Worm (Caenorhabditis elegans) whole organism, L2 larva: ENCODE data around the gene ndua-7.
A peak's percentile ranks its signal among the peaks of the same experiment; 100 is the strongest.

Experiments used
- C34F6.9 ChIP-seq: fragments of 150-350 bp; optimal IDR thresholded peaks from 2 replicates; lab custom pipeline; 2014; ENCODE audit warnings: missing biosample characterization, missing genetic modification characterization
- F13H6.1 ChIP-seq: sonication (generic microtip); optimal IDR thresholded peaks from 2 replicates; lab custom pipeline; 2016; ENCODE audit warnings: missing genetic modification characterization, missing compliant biosample characterization
- R02D3.7 ChIP-seq: fragments of 150-350 bp; optimal IDR thresholded peaks from 2 replicates; lab custom pipeline; 2014; ENCODE audit warnings: missing biosample characterization, missing genetic modification characterization
- Y55F3AM.14 ChIP-seq: fragments of 200-800 bp; sonication (Bioruptor generic); optimal IDR thresholded peaks from 2 replicates; lab custom pipeline; 2018; ENCODE audit warnings: mild to moderate bottlenecking, missing genetic modification characterization, missing compliant biosample characterization
- ZK546.5 ChIP-seq: sonication (generic microtip); optimal IDR thresholded peaks from 2 replicates; lab custom pipeline; 2017; ENCODE audit warnings: missing biosample characterization, missing genetic modification characterization
- alr-1 ChIP-seq: fragments of 150-350 bp; optimal IDR thresholded peaks from 2 replicates; lab custom pipeline; 2014; ENCODE audit warnings: missing biosample characterization, missing genetic modification characterization
- aly-2 ChIP-seq: fragments of 150-350 bp; optimal IDR thresholded peaks from 2 replicates; lab custom pipeline; 2014; ENCODE audit warnings: missing biosample characterization, missing genetic modification characterization
- ama-1 ChIP-seq: fragments of 150-350 bp; optimal IDR thresholded peaks from 2 replicates; lab custom pipeline; 2018; ENCODE audit warnings: inconsistent platforms
- blmp-1 ChIP-seq: sonication (generic microtip); optimal IDR thresholded peaks from 2 replicates; lab custom pipeline; 2017; ENCODE audit warnings: missing genetic modification characterization, mild to moderate bottlenecking, missing compliant biosample characterization, antibody characterized with exemption, moderate library complexity; ENCODE audit not compliant: insufficient read depth
- ceh-16 ChIP-seq: fragments of 150-350 bp; optimal IDR thresholded peaks from 2 replicates; lab custom pipeline; 2014; ENCODE audit warnings: missing biosample characterization, missing genetic modification characterization
- ceh-82 ChIP-seq: fragments of 150-350 bp; optimal IDR thresholded peaks from 2 replicates; lab custom pipeline; 2014; ENCODE audit warnings: missing biosample characterization, missing genetic modification characterization
- dmd-4 ChIP-seq: sonication (generic microtip); optimal IDR thresholded peaks from 2 replicates; lab custom pipeline; 2017; ENCODE audit warnings: missing biosample characterization, missing genetic modification characterization
- egl-27 ChIP-seq: sonication (generic microtip); optimal IDR thresholded peaks from 3 replicates; lab custom pipeline; 2017; ENCODE audit warnings: missing biosample characterization, missing genetic modification reagents, missing genetic modification characterization
- elt-3 ChIP-seq: sonication (generic microtip); optimal IDR thresholded peaks from 2 replicates; lab custom pipeline; 2017; ENCODE audit warnings: missing biosample characterization, missing genetic modification characterization
- fos-1 ChIP-seq: fragments of 150-350 bp; optimal IDR thresholded peaks from 2 replicates; lab custom pipeline; 2014; ENCODE audit warnings: missing biosample characterization, missing genetic modification characterization
- gmeb-1 ChIP-seq: fragments of 150-350 bp; optimal IDR thresholded peaks from 2 replicates; lab custom pipeline; 2014; ENCODE audit warnings: missing biosample characterization, missing genetic modification characterization
- lin-11 ChIP-seq: fragments of 150-350 bp; sonication (generic microtip); optimal IDR thresholded peaks from 2 replicates; lab custom pipeline; 2014; ENCODE audit warnings: missing biosample characterization, missing genetic modification characterization, inconsistent platforms, mixed read lengths
- lin-13 ChIP-seq: fragments of 150-350 bp; optimal IDR thresholded peaks from 2 replicates; lab custom pipeline; 2014; ENCODE audit warnings: missing biosample characterization, missing genetic modification reagents, missing genetic modification characterization
- lin-39 ChIP-seq: fragments of 150-350 bp; optimal IDR thresholded peaks from 2 replicates; lab custom pipeline; 2014; ENCODE audit warnings: missing biosample characterization, missing genetic modification reagents, missing genetic modification characterization
- lsy-2 ChIP-seq, 2 experiments: fragments of 150-350 bp in 1 of 2; sonication (generic microtip) in 1 of 2; optimal IDR thresholded peaks; 2 replicates each; lab custom pipeline; 2014 to 2017; ENCODE audit warnings: missing biosample characterization in 2 of 2, missing genetic modification characterization in 2 of 2
- mab-5 ChIP-seq: fragments of 150-350 bp; optimal IDR thresholded peaks from 2 replicates; lab custom pipeline; 2014; ENCODE audit warnings: missing biosample characterization, missing genetic modification characterization
- mbf-1 ChIP-seq: sonication (generic microtip); optimal IDR thresholded peaks from 2 replicates; lab custom pipeline; 2017; ENCODE audit warnings: missing biosample characterization, missing genetic modification characterization
- mdl-1 ChIP-seq, 2 experiments: fragments of 150-350 bp in 1 of 2; sonication (generic microtip) in 1 of 2; optimal IDR thresholded peaks; 2 replicates each; lab custom pipeline; 2017; ENCODE audit warnings: missing biosample characterization in 2 of 2, missing genetic modification characterization in 2 of 2
- nhr-11 ChIP-seq: fragments of 150-350 bp; optimal IDR thresholded peaks from 2 replicates; lab custom pipeline; 2014; ENCODE audit warnings: missing biosample characterization, missing genetic modification characterization
- nhr-12 ChIP-seq: fragments of 150-350 bp; optimal IDR thresholded peaks from 2 replicates; lab custom pipeline; 2014; ENCODE audit warnings: missing biosample characterization, missing genetic modification characterization
- nhr-129 ChIP-seq: fragments of 150-350 bp; optimal IDR thresholded peaks from 2 replicates; lab custom pipeline; 2014; ENCODE audit warnings: missing biosample characterization, missing genetic modification characterization
- nhr-21 ChIP-seq: fragments of 150-350 bp; optimal IDR thresholded peaks from 2 replicates; lab custom pipeline; 2014; ENCODE audit warnings: missing biosample characterization, missing genetic modification characterization
- nhr-23 ChIP-seq: fragments of 150-350 bp; optimal IDR thresholded peaks from 2 replicates; lab custom pipeline; 2014; ENCODE audit warnings: missing biosample characterization, missing genetic modification reagents, missing genetic modification characterization
- nhr-237 ChIP-seq: fragments of 150-350 bp; optimal IDR thresholded peaks from 2 replicates; lab custom pipeline; 2014; ENCODE audit warnings: missing biosample characterization, missing genetic modification characterization
- nhr-25 ChIP-seq: fragments of 150-350 bp; sonication (generic microtip); optimal IDR thresholded peaks from 3 replicates; lab custom pipeline; 2014; ENCODE audit warnings: missing biosample characterization, missing genetic modification characterization
- nhr-6 ChIP-seq: fragments of 150-350 bp; optimal IDR thresholded peaks from 2 replicates; lab custom pipeline; 2014; ENCODE audit warnings: missing biosample characterization, missing genetic modification characterization
- nhr-77 ChIP-seq: fragments of 150-350 bp; optimal IDR thresholded peaks from 2 replicates; lab custom pipeline; 2014; ENCODE audit warnings: missing biosample characterization, missing genetic modification characterization
- sem-4 ChIP-seq: fragments of 150-350 bp; optimal IDR thresholded peaks from 2 replicates; lab custom pipeline; 2014; ENCODE audit warnings: missing biosample characterization, missing genetic modification reagents, missing genetic modification characterization
- skn-1 ChIP-seq: sonication (generic microtip); optimal IDR thresholded peaks from 2 replicates; lab custom pipeline; 2017; ENCODE audit warnings: missing biosample characterization, missing genetic modification characterization
- sma-3 ChIP-seq: sonication (generic microtip); optimal IDR thresholded peaks from 2 replicates; lab custom pipeline; 2016; ENCODE audit warnings: missing genetic modification reagents, missing genetic modification characterization, missing compliant biosample characterization
- sma-9 ChIP-seq, 2 experiments: fragments of 150-350 bp in 1 of 2; sonication (generic microtip) in 1 of 2; optimal IDR thresholded peaks; 2 replicates each; lab custom pipeline; 2014 to 2016; ENCODE audit warnings: missing genetic modification characterization in 2 of 2, mild to moderate bottlenecking in 1 of 2, missing biosample characterization in 1 of 2, missing compliant biosample characterization in 1 of 2, missing genetic modification reagents in 1 of 2, moderate library complexity in 1 of 2
- snpc-4 ChIP-seq: fragments of 150-350 bp; optimal IDR thresholded peaks from 2 replicates; lab custom pipeline; 2014; ENCODE audit warnings: missing biosample characterization, missing genetic modification characterization
- unc-39 ChIP-seq: fragments of 150-350 bp; optimal IDR thresholded peaks from 2 replicates; lab custom pipeline; 2014; ENCODE audit warnings: missing biosample characterization, missing genetic modification characterization
- unc-55 ChIP-seq: fragments of 150-350 bp; sonication (generic microtip); optimal IDR thresholded peaks from 3 replicates; lab custom pipeline; 2014; ENCODE audit warnings: missing biosample characterization, missing genetic modification reagents, missing genetic modification characterization
- unc-62 ChIP-seq: fragments of 150-350 bp; optimal IDR thresholded peaks from 2 replicates; lab custom pipeline; 2014; ENCODE audit warnings: missing biosample characterization, missing genetic modification reagents, missing genetic modification characterization
- zag-1 ChIP-seq: fragments of 150-350 bp; optimal IDR thresholded peaks from 2 replicates; lab custom pipeline; 2014; ENCODE audit warnings: missing biosample characterization, missing genetic modification characterization
- ztf-11 ChIP-seq: sonication (generic microtip); optimal IDR thresholded peaks from 2 replicates; lab custom pipeline; 2017; ENCODE audit warnings: missing biosample characterization, missing genetic modification characterization
- ztf-4 ChIP-seq: fragments of 150-350 bp; optimal IDR thresholded peaks from 2 replicates; lab custom pipeline; 2014; ENCODE audit warnings: missing biosample characterization, missing genetic modification characterization

The ndua-7 gene

ce11 chrII:13472101-13472500 is 22.3 kb downstream of the ndua-7 start, which contains the start of gene E01G4.5:
Gene E01G4.5 (plus strand): TSS chrII:13472401.
- TF ChIP-seq gmeb-1 (tag; lab: Kevin White, UChicago), result no peak
- no peak for TF ChIP-seq R02D3.7 (tag; lab: Kevin White, UChicago)
- no peak for TF ChIP-seq sem-4 (tag; lab: Kevin White, UChicago)
- TF ChIP-seq mdl-1 (tag; optimal IDR thresholded peaks at IDR 0.05; lab: Kevin White, UChicago), result no peak
- TF ChIP-seq nhr-6 (tag; lab: Kevin White, UChicago), result no peak
- TF ChIP-seq lin-11 (tag; lab: Kevin White, UChicago), result no peak
- TF ChIP-seq fos-1 (tag; lab: Kevin White, UChicago), result no peak
- TF ChIP-seq elt-3 (tag; lab: Kevin White, UChicago), result no peak
- TF ChIP-seq nhr-25 (tag; lab: Kevin White, UChicago), result no peak
- no peak for TF ChIP-seq nhr-11 (tag; lab: Kevin White, UChicago)
- no peak for TF ChIP-seq zag-1 (tag; lab: Kevin White, UChicago)
- no peak for TF ChIP-seq Y55F3AM.14 (GFP tag; lab: Kevin White, UChicago)
- no peak for TF ChIP-seq nhr-129 (tag; lab: Kevin White, UChicago)
- TF ChIP-seq ztf-4 (tag; lab: Kevin White, UChicago), result no peak
- no peak for TF ChIP-seq lin-39 (tag; lab: Kevin White, UChicago)
- no peak for TF ChIP-seq mbf-1
- TF ChIP-seq blmp-1, result no peak
- TF ChIP-seq ztf-11 (tag; lab: Kevin White, UChicago), result no peak
- TF ChIP-seq nhr-77 (tag; lab: Kevin White, UChicago), result no peak
- TF ChIP-seq ZK546.5, result no peak

ce11 chrII:13470655-13471054 is 23.7 kb downstream of the ndua-7 start:
- no peak for TF ChIP-seq lin-13 (GFP tag; lab: Kevin White, UChicago)
- TF ChIP-seq ama-1 (lab: Kevin White, UChicago), result no peak
- no peak for TF ChIP-seq ceh-16
- TF ChIP-seq elt-3 (tag; lab: Kevin White, UChicago), result no peak
- TF ChIP-seq zag-1 (tag; lab: Kevin White, UChicago), result no peak
- no peak for TF ChIP-seq ztf-4 (tag; lab: Kevin White, UChicago)
- no peak for TF ChIP-seq nhr-129 (tag; lab: Kevin White, UChicago)
- TF ChIP-seq sem-4 (tag; lab: Kevin White, UChicago), result no peak
- TF ChIP-seq mdl-1 (tag; optimal IDR thresholded peaks at IDR 0.05; lab: Kevin White, UChicago), result no peak
- TF ChIP-seq sma-9 (GFP tag; optimal IDR thresholded peaks at IDR 0.05; lab: Kevin White, UChicago), result no peak
- no peak for TF ChIP-seq sma-9 (tag; optimal IDR thresholded peaks at IDR 0.05; lab: Kevin White, UChicago)
- TF ChIP-seq egl-27, result no peak
- no peak for TF ChIP-seq ztf-11 (tag; lab: Kevin White, UChicago)
- TF ChIP-seq mbf-1, result no peak

DNA sequence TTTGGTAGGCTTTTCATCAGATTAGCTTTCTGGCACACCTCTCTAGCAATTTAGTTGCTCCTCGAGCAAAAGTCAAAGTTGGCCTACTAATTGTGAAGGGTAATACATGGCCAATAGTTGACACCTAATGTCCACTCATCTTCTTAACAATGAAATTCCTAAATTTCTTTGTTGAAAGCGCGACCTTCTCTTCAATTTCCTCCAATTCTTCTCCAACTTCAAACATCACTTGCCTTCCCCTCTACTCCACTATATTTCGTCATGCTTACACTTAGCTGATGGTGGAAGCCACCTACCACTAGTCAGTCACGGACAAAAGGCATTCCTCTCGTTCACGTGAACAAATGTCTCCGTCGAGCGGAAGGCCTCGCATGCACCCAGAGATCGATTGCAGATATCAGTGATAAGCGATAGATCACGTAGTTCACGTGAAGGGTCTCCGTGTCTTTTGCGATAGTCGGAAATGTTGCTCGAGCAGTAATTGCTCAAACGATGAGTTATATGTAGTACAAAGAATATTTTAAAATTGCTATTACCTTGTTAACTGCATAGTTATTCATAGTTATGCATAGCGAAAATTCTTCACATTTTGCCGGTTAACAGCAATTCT is 25.3 kb downstream of the ndua-7 start, which contains the start of gene E01G4.3:
TSS of gene E01G4.3 (minus strand) at position 560 of the 610 bp plus-strand sequence.
- TF ChIP-seq zag-1 (tag; lab: Kevin White, UChicago), result no peak
- no peak for TF ChIP-seq R02D3.7 (tag; lab: Kevin White, UChicago)
- no peak for TF ChIP-seq skn-1 (tag; lab: Kevin White, UChicago)
- no peak for TF ChIP-seq dmd-4 (tag; lab: Kevin White, UChicago)
- no peak for TF ChIP-seq nhr-23 (tag; lab: Kevin White, UChicago)
- TF ChIP-seq nhr-11 (tag; lab: Kevin White, UChicago), result no peak
- TF ChIP-seq sma-9 (GFP tag; optimal IDR thresholded peaks at IDR 0.05; lab: Kevin White, UChicago), result peak; percentile 98
- no peak for TF ChIP-seq sma-9 (tag; optimal IDR thresholded peaks at IDR 0.05; lab: Kevin White, UChicago)
- peak; percentile 63 for TF ChIP-seq C34F6.9 (tag; lab: Kevin White, UChicago)
- TF ChIP-seq lin-39 (tag; lab: Kevin White, UChicago), result no peak
- TF ChIP-seq lin-13 (GFP tag; lab: Kevin White, UChicago), result no peak
- no peak for TF ChIP-seq unc-39
- TF ChIP-seq unc-55 (GFP tag; lab: Kevin White, UChicago), result no peak
- peak; percentile 43 for TF ChIP-seq mdl-1 (tag; optimal IDR thresholded peaks at IDR 0.05; lab: Kevin White, UChicago)
- peak; percentile 91 for TF ChIP-seq nhr-21 (tag; lab: Kevin White, UChicago)
- TF ChIP-seq sma-3 (GFP tag; lab: Kevin White, UChicago), result peak; percentile 59
- TF ChIP-seq egl-27, result peak; percentile 80
- TF ChIP-seq ceh-82 (tag; lab: Kevin White, UChicago), result no peak
- TF ChIP-seq mab-5 (tag; lab: Kevin White, UChicago), result no peak
- TF ChIP-seq Y55F3AM.14 (GFP tag; lab: Kevin White, UChicago), result peak; percentile 12
- no peak for TF ChIP-seq mbf-1
- peak; percentile 82 for TF ChIP-seq nhr-25 (tag; lab: Kevin White, UChicago)
- TF ChIP-seq sem-4 (tag; lab: Kevin White, UChicago), result no peak
- TF ChIP-seq lsy-2 (tag; optimal IDR thresholded peaks at IDR 0.05; lab: Kevin White, UChicago), result peak in 1 of 2 experiments; percentile 59
- peak; percentile 80 for TF ChIP-seq F13H6.1 (tag; lab: Kevin White, UChicago)
- TF ChIP-seq gmeb-1 (tag; lab: Kevin White, UChicago), result peak; percentile 44
- TF ChIP-seq ztf-11 (tag; lab: Kevin White, UChicago), result no peak
- TF ChIP-seq snpc-4 (tag; lab: Kevin White, UChicago), result no peak
- TF ChIP-seq ceh-16, result no peak
- TF ChIP-seq ama-1 (lab: Kevin White, UChicago), result no peak
- TF ChIP-seq ZK546.5, result no peak
- no peak for TF ChIP-seq alr-1 (tag; lab: Kevin White, UChicago)
- no peak for TF ChIP-seq unc-62 (GFP tag; lab: Kevin White, UChicago)
- TF ChIP-seq nhr-237 (tag; lab: Kevin White, UChicago), result no peak
- TF ChIP-seq aly-2 (tag; lab: Kevin White, UChicago), result no peak
- TF ChIP-seq elt-3 (tag; lab: Kevin White, UChicago), result no peak
- no peak for TF ChIP-seq nhr-77 (tag; lab: Kevin White, UChicago)
- TF ChIP-seq fos-1 (tag; lab: Kevin White, UChicago), result peak; percentile 88
- no peak for TF ChIP-seq nhr-12
- TF ChIP-seq nhr-6 (tag; lab: Kevin White, UChicago), result no peak
- TF ChIP-seq blmp-1, result peak; percentile 27
